Worm (Caenorhabditis elegans): ENCODE measurements around the gene Y57G11C.1131.

- no peak for TF ChIP-seq ceh-82 (tag; optimal IDR thresholded peaks at IDR 0.05)
- no peak for TF ChIP-seq hpl-2 (GFP tag; optimal IDR thresholded peaks at IDR 0.05)
- no peak for TF ChIP-seq nhr-47 (tag; optimal IDR thresholded peaks at IDR 0.05)
Observed at ce11 chrIV:14894339-14894738, 38.4 kb upstream of the Y57G11C.1131 start.

Data from whole organism, L1 larva.